Fruit fly (Drosophila melanogaster) whole organism, prepupa: ENCODE data around the gene Acp63F.

ENCODE experiments used
- CG10631 ChIP-seq: fragments of 200-800 bp; sonication (Bioruptor generic); optimal IDR thresholded peaks from 2 replicates; lab custom pipeline; 2016; ENCODE audit warnings: missing biosample characterization, missing genetic modification characterization
- CG16779 ChIP-seq: fragments of 200-800 bp; sonication (Bioruptor generic); optimal IDR thresholded peaks from 3 replicates; lab custom pipeline; 2017; ENCODE audit warnings: missing biosample characterization, mild to moderate bottlenecking, missing genetic modification characterization
- CG3032 ChIP-seq: fragments of 200-800 bp; optimal IDR thresholded peaks from 2 replicates; lab custom pipeline; 2019; ENCODE audit warnings: missing biosample characterization, mild to moderate bottlenecking, missing genetic modification characterization, moderate library complexity
- CG31627 ChIP-seq: fragments of 200-800 bp; sonication (Bioruptor generic); optimal IDR thresholded peaks from 3 replicates; lab custom pipeline; 2016; ENCODE audit warnings: missing biosample characterization, missing genetic modification characterization
- CG32006 ChIP-seq: fragments of 200-800 bp; sonication (Bioruptor generic); optimal IDR thresholded peaks from 3 replicates; lab custom pipeline; 2017; ENCODE audit warnings: missing biosample characterization, mild to moderate bottlenecking, missing genetic modification characterization
- CG34406 ChIP-seq: fragments of 200-800 bp; sonication (Bioruptor generic); optimal IDR thresholded peaks from 3 replicates; lab custom pipeline; 2016; ENCODE audit warnings: missing biosample characterization, missing genetic modification characterization
- CG3919 ChIP-seq: fragments of 200-800 bp; sonication (Bioruptor generic); optimal IDR thresholded peaks from 3 replicates; lab custom pipeline; 2016; ENCODE audit warnings: missing biosample characterization, missing genetic modification characterization
- CG4318 ChIP-seq: fragments of 200-800 bp; sonication (Bioruptor generic); optimal IDR thresholded peaks from 3 replicates; lab custom pipeline; 2017; ENCODE audit warnings: missing biosample characterization, mild to moderate bottlenecking, missing genetic modification characterization
- CG6163 ChIP-seq: fragments of 200-800 bp; sonication (Bioruptor generic); IDR thresholded peaks from 3 replicates; pipeline ENCODE4 v1.3.6; 2022; ENCODE audit warnings: missing biosample characterization, missing genetic modification characterization
- CG6276 ChIP-seq: fragments of 200-800 bp; sonication (Bioruptor generic); optimal IDR thresholded peaks from 2 replicates; lab custom pipeline; 2017; ENCODE audit warnings: missing biosample characterization, mild to moderate bottlenecking, missing genetic modification characterization
- CG6792 ChIP-seq: fragments of 200-800 bp; sonication (Bioruptor generic); optimal IDR thresholded peaks from 3 replicates; lab custom pipeline; 2016; ENCODE audit warnings: missing biosample characterization, missing genetic modification characterization
- CG7368 ChIP-seq: fragments of 200-800 bp; sonication (Bioruptor generic); optimal IDR thresholded peaks from 3 replicates; lab custom pipeline; 2016; ENCODE audit warnings: missing biosample characterization, missing genetic modification characterization
- CG8119 ChIP-seq: fragments of 200-800 bp; sonication (Bioruptor generic); IDR thresholded peaks from 3 replicates; pipeline ENCODE4 v1.3.6; 2022; ENCODE audit warnings: missing biosample characterization, missing genetic modification characterization
- CG9139 ChIP-seq: fragments of 200-800 bp; sonication (Bioruptor generic); optimal IDR thresholded peaks from 3 replicates; lab custom pipeline; 2017; ENCODE audit warnings: missing biosample characterization, mild to moderate bottlenecking, missing genetic modification characterization
- Eip75B ChIP-seq: fragments of 200-800 bp; sonication (Bioruptor generic); optimal IDR thresholded peaks from 3 replicates; lab custom pipeline; 2016; ENCODE audit warnings: missing biosample characterization, missing genetic modification characterization
- Eip78C ChIP-seq: fragments of 200-800 bp; sonication (Bioruptor generic); peaks from one replicate; lab custom pipeline; 2016; ENCODE audit warnings: missing biosample characterization, missing genetic modification characterization
- Ets21C ChIP-seq: fragments of 200-800 bp; sonication (Bioruptor generic); optimal IDR thresholded peaks from 3 replicates; lab custom pipeline; 2016; ENCODE audit warnings: missing biosample characterization, missing genetic modification characterization
- Ets96B ChIP-seq: fragments of 200-800 bp; optimal IDR thresholded peaks from 2 replicates; lab custom pipeline; 2019; ENCODE audit warnings: missing biosample characterization, mild to moderate bottlenecking, missing genetic modification characterization, moderate library complexity
- Gug ChIP-seq: fragments of 200-800 bp; sonication (Bioruptor generic); IDR thresholded peaks from 2 replicates; pipeline ENCODE4 v1.3.6; 2022; ENCODE audit warnings: missing biosample characterization, missing genetic modification characterization
- Hr38 ChIP-seq: sonication (Bioruptor generic); optimal IDR thresholded peaks from 2 replicates; lab custom pipeline; 2016; ENCODE audit warnings: missing biosample characterization, missing genetic modification characterization
- Hr39 ChIP-seq: fragments of 200-800 bp; sonication (Bioruptor generic); optimal IDR thresholded peaks from 2 replicates; lab custom pipeline; 2016; ENCODE audit warnings: missing biosample characterization, missing genetic modification characterization
- Hr4 ChIP-seq: fragments of 200-800 bp; sonication (Bioruptor generic); optimal IDR thresholded peaks from 3 replicates; lab custom pipeline; 2016; ENCODE audit warnings: missing biosample characterization, missing genetic modification characterization
- Lpt ChIP-seq: fragments of 200-800 bp; sonication (Bioruptor generic); optimal IDR thresholded peaks from 3 replicates; lab custom pipeline; 2016; ENCODE audit warnings: missing biosample characterization, missing genetic modification characterization
- Met ChIP-seq: fragments of 200-800 bp; sonication (Bioruptor generic); optimal IDR thresholded peaks from 3 replicates; lab custom pipeline; 2016; ENCODE audit warnings: missing biosample characterization, missing genetic modification characterization
- OdsH ChIP-seq: fragments of 200-800 bp; sonication (Bioruptor generic); optimal IDR thresholded peaks from 3 replicates; lab custom pipeline; 2016; ENCODE audit warnings: missing biosample characterization, missing genetic modification characterization
- Smox ChIP-seq: fragments of 200-800 bp; sonication (Bioruptor generic); optimal IDR thresholded peaks from 3 replicates; lab custom pipeline; 2016; ENCODE audit warnings: missing biosample characterization, missing genetic modification characterization
- Sox102F ChIP-seq: fragments of 200-800 bp; sonication (Bioruptor generic); optimal IDR thresholded peaks from 2 replicates; lab custom pipeline; 2016; ENCODE audit warnings: missing biosample characterization, mild to moderate bottlenecking, missing genetic modification characterization
- Sox14 ChIP-seq: fragments of 200-800 bp; sonication (Bioruptor generic); optimal IDR thresholded peaks from 3 replicates; lab custom pipeline; 2016; ENCODE audit warnings: missing biosample characterization, missing genetic modification characterization
- Sox15 ChIP-seq: fragments of 200-800 bp; sonication (Bioruptor generic); optimal IDR thresholded peaks from 3 replicates; lab custom pipeline; 2016; ENCODE audit warnings: missing biosample characterization, missing genetic modification characterization
- acj6 ChIP-seq: fragments of 200-800 bp; sonication (Bioruptor generic); optimal IDR thresholded peaks from 3 replicates; lab custom pipeline; 2016; ENCODE audit warnings: missing biosample characterization, missing genetic modification characterization
- cyc ChIP-seq: fragments of 200-800 bp; sonication (Bioruptor generic); optimal IDR thresholded peaks from 3 replicates; lab custom pipeline; 2016; ENCODE audit warnings: missing biosample characterization, missing genetic modification characterization
- dac ChIP-seq: fragments of 200-800 bp; sonication (Bioruptor generic); optimal IDR thresholded peaks from 2 replicates; lab custom pipeline; 2017; ENCODE audit warnings: missing biosample characterization, mild to moderate bottlenecking, missing genetic modification characterization
- eg ChIP-seq: fragments of 200-800 bp; sonication (Bioruptor generic); IDR thresholded peaks from 3 replicates; pipeline ENCODE4 v1.3.6; 2022; ENCODE audit warnings: missing biosample characterization, missing genetic modification characterization
- esn ChIP-seq: fragments of 200-800 bp; sonication (Bioruptor generic); optimal IDR thresholded peaks from 2 replicates; lab custom pipeline; 2016; ENCODE audit warnings: missing biosample characterization, mild to moderate bottlenecking, missing genetic modification characterization, moderate library complexity
- fd59A ChIP-seq: fragments of 200-800 bp; sonication (Bioruptor generic); optimal IDR thresholded peaks from 2 replicates; lab custom pipeline; 2017; ENCODE audit warnings: missing biosample characterization, mild to moderate bottlenecking, missing genetic modification characterization, missing genetic modification reagents
- lz ChIP-seq: fragments of 200-800 bp; sonication (Bioruptor generic); optimal IDR thresholded peaks from 3 replicates; lab custom pipeline; 2016; ENCODE audit warnings: missing biosample characterization, missing genetic modification characterization
- pdm3 ChIP-seq: fragments of 200-800 bp; sonication (Bioruptor generic); optimal IDR thresholded peaks from 3 replicates; lab custom pipeline; 2016; ENCODE audit warnings: missing biosample characterization, missing genetic modification characterization
- salr ChIP-seq, 2 experiments: fragments of 200-800 bp; sonication (Bioruptor generic); optimal IDR thresholded peaks; 3 replicates each; lab custom pipeline; 2016 to 2018; ENCODE audit warnings: missing biosample characterization in 2 of 2, missing genetic modification characterization in 2 of 2, mild to moderate bottlenecking in 1 of 2
- spab ChIP-seq: fragments of 200-800 bp; sonication (Bioruptor generic); optimal IDR thresholded peaks from 2 replicates; lab custom pipeline; 2017; ENCODE audit warnings: missing biosample characterization, mild to moderate bottlenecking, missing genetic modification characterization, missing genetic modification reagents
- ss ChIP-seq, 2 experiments: fragments of 200-800 bp; sonication (Bioruptor generic); optimal IDR thresholded peaks; 2 replicates in 1 of 2; 3 replicates in 1 of 2; lab custom pipeline; 2017 to 2018; ENCODE audit warnings: mild to moderate bottlenecking in 2 of 2, missing biosample characterization in 2 of 2, missing genetic modification characterization in 2 of 2, moderate library complexity in 1 of 2
- svp ChIP-seq: fragments of 200-800 bp; sonication (Bioruptor generic); peaks from one replicate; lab custom pipeline; 2016; ENCODE audit warnings: missing biosample characterization, missing genetic modification characterization
- vri ChIP-seq: fragments of 200-800 bp; sonication (Bioruptor generic); optimal IDR thresholded peaks from 3 replicates; lab custom pipeline; 2016; ENCODE audit warnings: missing biosample characterization, mild to moderate bottlenecking, missing genetic modification characterization

The Acp63F gene

dm6 chr3L:3770823-3771222, 45.3 kb downstream of the Acp63F start (continued):
- peak; percentile 58 for TF ChIP-seq lz (GFP tag; lab: Kevin White, UChicago)
- no peak; the same call in 1 of the 2 replicates for TF ChIP-seq Gug (GFP tag; lab: Robert Waterston, UW)
- peak; percentile 58 for TF ChIP-seq Sox14 (GFP tag; lab: Kevin White, UChicago)
- TF ChIP-seq CG9139 (GFP tag; lab: Kevin White, UChicago), result no peak
- TF ChIP-seq CG8119 (GFP tag; lab: Robert Waterston, UW), result no peak
- TF ChIP-seq Eip78C (GFP tag; lab: Kevin White, UChicago), result peak; percentile 76
- TF ChIP-seq CG4318 (GFP tag; lab: Kevin White, UChicago), result peak; percentile 49
- TF ChIP-seq CG10631, result no peak
- peak; percentile 20 for TF ChIP-seq CG34406 (GFP tag; lab: Kevin White, UChicago)
- no peak for TF ChIP-seq CG16779 (tag; lab: Kevin White, UChicago)
- no peak for TF ChIP-seq CG7368
- TF ChIP-seq Ets96B, result no peak
- TF ChIP-seq Lpt, result no peak
- TF ChIP-seq Ets21C (GFP tag; lab: Kevin White, UChicago), result peak; percentile 8
- no peak for TF ChIP-seq Sox15
- no peak for TF ChIP-seq CG3919 (GFP tag; lab: Kevin White, UChicago)
- no peak for TF ChIP-seq ss (GFP tag; optimal IDR thresholded peaks at IDR 0.05; lab: Kevin White, UChicago)

dm6 chr3L:3769157-3769556, 47.0 kb downstream of the Acp63F start:
- TF ChIP-seq svp (GFP tag; lab: Kevin White, UChicago) (no peak), CG7368 (no peak), dac (GFP tag; lab: Kevin White, UChicago) (no peak), CG10631 (no peak)

- TF ChIP-seq CG6792 (GFP tag; lab: Kevin White, UChicago), result peak; percentile 13
- peak; percentile 56 for TF ChIP-seq pdm3 (GFP tag; lab: Kevin White, UChicago)
- TF ChIP-seq Hr4 (GFP tag; lab: Kevin White, UChicago), result peak; percentile 43
- peak; percentile 57 for TF ChIP-seq OdsH (GFP tag; lab: Kevin White, UChicago)
- peak; percentile 32 for TF ChIP-seq Sox14 (GFP tag; lab: Kevin White, UChicago)
- no peak for TF ChIP-seq Lpt
- no peak for TF ChIP-seq CG3032 (tag; lab: Kevin White, UChicago)
- peak; percentile 35; the same call in 1 of the 3 replicates for TF ChIP-seq CG6163 (GFP tag; lab: Robert Waterston, UW)
- TF ChIP-seq Ets96B, result no peak
- TF ChIP-seq Sox102F (GFP tag; lab: Kevin White, UChicago), result peak; percentile 49
- TF ChIP-seq spab, result no peak
- TF ChIP-seq Hr38 (GFP tag; lab: Kevin White, UChicago), result no peak
- 0 out of 3 replicates have a peak, but pooled peaks have one; percentile 10 for TF ChIP-seq eg (GFP tag; lab: Robert Waterston, UW)
- TF ChIP-seq Eip75B (GFP tag; lab: Kevin White, UChicago), result peak; percentile 40
- TF ChIP-seq CG31627 (GFP tag; lab: Kevin White, UChicago), result peak; percentile 42
- TF ChIP-seq Ets21C (GFP tag; lab: Kevin White, UChicago), result peak; percentile 2
- peak; percentile 71 for TF ChIP-seq svp (GFP tag; lab: Kevin White, UChicago)
- TF ChIP-seq esn (GFP tag; lab: Kevin White, UChicago), result peak; percentile 60
- peak; percentile 82 for TF ChIP-seq Eip78C (GFP tag; lab: Kevin White, UChicago)
- peak; percentile 18 for TF ChIP-seq acj6 (GFP tag; lab: Kevin White, UChicago)
- TF ChIP-seq CG8119 (GFP tag; lab: Robert Waterston, UW), result no peak
- TF ChIP-seq lz (GFP tag; lab: Kevin White, UChicago), result peak; percentile 61
- peak; percentile 36 for TF ChIP-seq dac (GFP tag; lab: Kevin White, UChicago)
- peak in 1 of 2 experiments; percentile 11 for TF ChIP-seq ss (GFP tag; optimal IDR thresholded peaks at IDR 0.05; lab: Kevin White, UChicago)
- TF ChIP-seq CG32006, result peak; percentile 5
- peak; percentile 56 for TF ChIP-seq vri (GFP tag; lab: Kevin White, UChicago)
- no peak for TF ChIP-seq salr (GFP tag; optimal IDR thresholded peaks at IDR 0.05; lab: Kevin White, UChicago)
- peak; percentile 33 for TF ChIP-seq Smox (GFP tag; lab: Kevin White, UChicago)
- peak; percentile 5 for TF ChIP-seq CG34406 (GFP tag; lab: Kevin White, UChicago)
- no peak for TF ChIP-seq CG6276 (GFP tag; lab: Kevin White, UChicago)
- TF ChIP-seq fd59A (GFP tag; lab: Kevin White, UChicago), result peak; percentile 14
- TF ChIP-seq Hr39 (GFP tag; lab: Kevin White, UChicago), result peak; percentile 39
- peak; percentile 25 for TF ChIP-seq cyc (GFP tag; lab: Kevin White, UChicago)
- peak; percentile 27 for TF ChIP-seq CG3919 (GFP tag; lab: Kevin White, UChicago)
- TF ChIP-seq Met (GFP tag; lab: Kevin White, UChicago), result peak; percentile 61
Measured at dm6 chr3L:3767825-3768224, 48.3 kb downstream of the Acp63F start.
